Worm (Caenorhabditis elegans) whole organism, L4 larva: ENCODE data around the gene F28C1.3.

Source experiments
- F44E2.7 ChIP-seq: fragments of 200-800 bp; sonication (Bioruptor generic); IDR thresholded peaks from 2 replicates; pipeline ENCODE4 v2.1.2; 2022; ENCODE audit warnings: missing genetic modification characterization, missing compliant biosample characterization
- F49E8.2 ChIP-seq: sonication (generic microtip); optimal IDR thresholded peaks from 2 replicates; lab custom pipeline; 2016; ENCODE audit warnings: missing compliant biosample characterization, mild to moderate bottlenecking, missing genetic modification characterization, borderline replicate concordance
- T20F7.1 ChIP-seq: fragments of 200-800 bp; sonication (Bioruptor generic); optimal IDR thresholded peaks from 2 replicates; lab custom pipeline; 2018; ENCODE audit warnings: mild to moderate bottlenecking, missing genetic modification characterization, missing compliant biosample characterization
- Y48G9A.11 ChIP-seq: fragments of 200-800 bp; sonication (Bioruptor generic); IDR thresholded peaks from 2 replicates; pipeline ENCODE4 v1.3.6; 2022; ENCODE audit warnings: missing genetic modification reagents, missing genetic modification characterization, missing compliant biosample characterization
- Y5F2A.4 ChIP-seq: fragments of 200-800 bp; sonication (Bioruptor generic); optimal IDR thresholded peaks from 2 replicates; lab custom pipeline; 2018; ENCODE audit warnings: mild to moderate bottlenecking, missing genetic modification characterization, missing compliant biosample characterization
- Y75B8A.6 ChIP-seq: fragments of 200-800 bp; sonication (Bioruptor generic); IDR thresholded peaks from 2 replicates; pipeline ENCODE4 v1.3.6; 2022; ENCODE audit warnings: missing genetic modification reagents, missing genetic modification characterization, missing compliant biosample characterization
- ZK337.2 ChIP-seq: fragments of 200-800 bp; sonication (Bioruptor generic); IDR thresholded peaks from 2 replicates; pipeline ENCODE4 v1.3.6; 2022; ENCODE audit warnings: missing genetic modification reagents, missing genetic modification characterization, missing compliant biosample characterization
- ZK546.5 ChIP-seq, 2 experiments: sonication (generic microtip); optimal IDR thresholded peaks; 2 replicates each; lab custom pipeline; 2017; ENCODE audit warnings: missing biosample characterization in 2 of 2, missing genetic modification characterization in 2 of 2
- aha-1 ChIP-seq: fragments of 150-350 bp; peaks from one replicate; lab custom pipeline; 2014; ENCODE audit warnings: missing biosample characterization, missing genetic modification characterization
- arid-1 ChIP-seq: fragments of 200-800 bp; sonication (Bioruptor generic); conservative IDR thresholded peaks from 2 replicates; pipeline ENCODE4 v1.3.6; 2022; ENCODE audit warnings: missing genetic modification reagents, missing genetic modification characterization, missing compliant biosample characterization
- ceh-20 ChIP-seq: fragments of 200-800 bp; sonication (Bioruptor generic); IDR thresholded peaks from 2 replicates; pipeline ENCODE4 v1.3.6; 2022; ENCODE audit warnings: missing genetic modification reagents, missing genetic modification characterization, missing compliant biosample characterization
- ceh-32 ChIP-seq: sonication (generic microtip); optimal IDR thresholded peaks from 2 replicates; lab custom pipeline; 2016; ENCODE audit warnings: mild to moderate bottlenecking, missing genetic modification characterization, missing compliant biosample characterization; ENCODE audit not compliant: poor library complexity
- ceh-62 ChIP-seq: sonication (generic microtip); optimal IDR thresholded peaks from 2 replicates; lab custom pipeline; 2017; ENCODE audit warnings: missing biosample characterization, missing genetic modification characterization
- daf-12 ChIP-seq: fragments of 150-350 bp; optimal IDR thresholded peaks from 2 replicates; lab custom pipeline; 2014; ENCODE audit warnings: missing biosample characterization, missing genetic modification reagents, missing genetic modification characterization
- dmd-6 ChIP-seq: fragments of 200-800 bp; sonication (Bioruptor generic); IDR thresholded peaks from 2 replicates; pipeline ENCODE4 v1.3.6; 2022; ENCODE audit warnings: missing genetic modification reagents, missing genetic modification characterization, missing compliant biosample characterization
- dmd-8 ChIP-seq: fragments of 200-800 bp; sonication (Bioruptor generic); IDR thresholded peaks from 2 replicates; pipeline ENCODE4 v1.3.6; 2022; ENCODE audit warnings: missing genetic modification characterization, missing compliant biosample characterization
- duxl-1 ChIP-seq: sonication (generic microtip); optimal IDR thresholded peaks from 2 replicates; lab custom pipeline; 2016; ENCODE audit warnings: mild to moderate bottlenecking, missing genetic modification characterization, moderate library complexity, missing compliant biosample characterization; ENCODE audit not compliant: poor library complexity
- egl-43 ChIP-seq: fragments of 200-800 bp; sonication (Bioruptor generic); IDR thresholded peaks from 2 replicates; pipeline ENCODE4 v1.3.6; 2022; ENCODE audit warnings: missing genetic modification reagents, missing genetic modification characterization, missing compliant biosample characterization
- fkh-10 ChIP-seq: fragments of 150-350 bp; optimal IDR thresholded peaks from 2 replicates; lab custom pipeline; 2014; ENCODE audit warnings: missing biosample characterization, missing genetic modification reagents, missing genetic modification characterization
- hlh-11 ChIP-seq: fragments of 200-800 bp; sonication (Bioruptor generic); optimal IDR thresholded peaks from 2 replicates; lab custom pipeline; 2018; ENCODE audit warnings: mild to moderate bottlenecking, missing genetic modification characterization, missing compliant biosample characterization
- hlh-30 ChIP-seq: sonication (generic microtip); optimal IDR thresholded peaks from 2 replicates; lab custom pipeline; 2017; ENCODE audit warnings: antibody characterized with exemption, mild to moderate bottlenecking, missing genetic modification characterization, missing compliant biosample characterization; ENCODE audit not compliant: insufficient read depth
- jun-1 ChIP-seq: fragments of 150-350 bp; optimal IDR thresholded peaks from 2 replicates; lab custom pipeline; 2014; ENCODE audit warnings: missing biosample characterization, missing genetic modification reagents, missing genetic modification characterization
- lin-15B ChIP-seq: fragments of 150-350 bp; sonication (generic microtip); optimal IDR thresholded peaks from 3 replicates; lab custom pipeline; 2014; ENCODE audit warnings: missing biosample characterization, missing genetic modification characterization
- lin-29 ChIP-seq: fragments of 200-800 bp; sonication (Bioruptor generic); IDR thresholded peaks from 2 replicates; pipeline ENCODE4 v1.3.6; 2022; ENCODE audit warnings: missing genetic modification reagents, missing genetic modification characterization, missing compliant biosample characterization
- lir-3 ChIP-seq: sonication (generic microtip); optimal IDR thresholded peaks from 2 replicates; lab custom pipeline; 2016; ENCODE audit warnings: mild to moderate bottlenecking, missing genetic modification characterization, missing compliant biosample characterization
- madf-9 ChIP-seq: fragments of 200-800 bp; sonication (Bioruptor generic); conservative IDR thresholded peaks from 2 replicates; pipeline ENCODE4 v1.3.6; 2022; ENCODE audit warnings: missing genetic modification reagents, missing genetic modification characterization, missing compliant biosample characterization
- mdl-1 ChIP-seq, 2 experiments: fragments of 150-350 bp in 1 of 2; sonication (generic microtip) in 1 of 2; optimal IDR thresholded peaks; 2 replicates each; lab custom pipeline; 2014 to 2017; ENCODE audit warnings: missing biosample characterization in 2 of 2, missing genetic modification characterization in 2 of 2
- mdt-29 ChIP-seq: fragments of 200-800 bp; sonication (Bioruptor generic); IDR thresholded peaks from 2 replicates; pipeline ENCODE4 v1.3.6; 2022; ENCODE audit warnings: missing genetic modification reagents, missing genetic modification characterization, missing compliant biosample characterization
- mxl-2 ChIP-seq: fragments of 200-800 bp; sonication (Bioruptor generic); conservative IDR thresholded peaks from 2 replicates; pipeline ENCODE4 v1.3.6; 2022; ENCODE audit warnings: missing genetic modification reagents, missing genetic modification characterization, missing compliant biosample characterization
- nhr-10 ChIP-seq: fragments of 150-350 bp; optimal IDR thresholded peaks from 2 replicates; lab custom pipeline; 2014; ENCODE audit warnings: missing biosample characterization, missing genetic modification characterization
- nhr-11 ChIP-seq: fragments of 150-350 bp; optimal IDR thresholded peaks from 2 replicates; lab custom pipeline; 2014; ENCODE audit warnings: missing biosample characterization, missing genetic modification characterization
- nhr-111 ChIP-seq: fragments of 200-800 bp; sonication (Bioruptor generic); optimal IDR thresholded peaks from 2 replicates; lab custom pipeline; 2018; ENCODE audit warnings: mild to moderate bottlenecking, missing genetic modification characterization, missing compliant biosample characterization
- nhr-41 ChIP-seq: fragments of 200-800 bp; sonication (Bioruptor generic); IDR thresholded peaks from 2 replicates; pipeline ENCODE4 v1.3.6; 2022; ENCODE audit warnings: missing genetic modification reagents, missing genetic modification characterization, missing compliant biosample characterization
- nhr-77 ChIP-seq: fragments of 150-350 bp; optimal IDR thresholded peaks from 2 replicates; lab custom pipeline; 2014; ENCODE audit warnings: missing biosample characterization, missing genetic modification characterization
- pha-4 ChIP-seq, 2 experiments: fragments of 150-350 bp in 1 of 2; fragments of 200-800 bp in 1 of 2; sonication (Bioruptor generic) in 1 of 2; IDR thresholded peaks in 1 of 2; optimal IDR thresholded peaks in 1 of 2; 2 replicates each; pipeline versions ENCODE4 v1.3.6 to Lab custom; 2014 to 2022; ENCODE audit warnings: missing genetic modification characterization in 2 of 2, missing genetic modification reagents in 2 of 2, missing biosample characterization in 1 of 2, missing compliant biosample characterization in 1 of 2
- pqm-1 ChIP-seq: sonication (generic microtip); optimal IDR thresholded peaks from 2 replicates; lab custom pipeline; 2017; ENCODE audit warnings: missing biosample characterization, missing genetic modification characterization
- rbr-2 ChIP-seq: sonication (generic microtip); optimal IDR thresholded peaks from 2 replicates; lab custom pipeline; 2016; ENCODE audit warnings: missing genotype, missing genetic modification characterization, missing compliant biosample characterization
- sdz-12 ChIP-seq: fragments of 200-800 bp; sonication (Bioruptor generic); optimal IDR thresholded peaks from 2 replicates; lab custom pipeline; 2018; ENCODE audit warnings: mild to moderate bottlenecking, missing genetic modification characterization, missing compliant biosample characterization
- snpc-4 ChIP-seq: fragments of 150-350 bp; optimal IDR thresholded peaks from 2 replicates; lab custom pipeline; 2014; ENCODE audit warnings: missing biosample characterization, missing genetic modification characterization
- spr-3 ChIP-seq: fragments of 200-800 bp; sonication (Bioruptor generic); optimal IDR thresholded peaks from 2 replicates; lab custom pipeline; 2018; ENCODE audit warnings: mild to moderate bottlenecking, missing genetic modification characterization, missing compliant biosample characterization
- zag-1 ChIP-seq: fragments of 150-350 bp; optimal IDR thresholded peaks from 2 replicates; lab custom pipeline; 2014; ENCODE audit warnings: missing biosample characterization, missing genetic modification characterization
- zfp-2 ChIP-seq: sonication (generic microtip); optimal IDR thresholded peaks from 2 replicates; lab custom pipeline; 2016; ENCODE audit warnings: mild to moderate bottlenecking, missing genetic modification characterization, missing compliant biosample characterization
- zfp-3 ChIP-seq: fragments of 200-800 bp; sonication (Bioruptor generic); conservative IDR thresholded peaks from 2 replicates; pipeline ENCODE4 v1.3.6; 2022; ENCODE audit warnings: missing genetic modification reagents, missing genetic modification characterization, missing compliant biosample characterization
- zip-11 ChIP-seq: fragments of 200-800 bp; sonication (Bioruptor generic); IDR thresholded peaks from 2 replicates; pipeline ENCODE4 v1.3.6; 2022; ENCODE audit warnings: missing genetic modification characterization, missing compliant biosample characterization
- zip-2 ChIP-seq: fragments of 150-350 bp; optimal IDR thresholded peaks from 2 replicates; lab custom pipeline; 2014; ENCODE audit warnings: missing biosample characterization, missing genetic modification characterization
- ztf-11 ChIP-seq: fragments of 150-350 bp; optimal IDR thresholded peaks from 2 replicates; lab custom pipeline; 2014; ENCODE audit warnings: missing biosample characterization, missing genetic modification characterization
- ztf-7 ChIP-seq: fragments of 150-350 bp; optimal IDR thresholded peaks from 2 replicates; lab custom pipeline; 2014; ENCODE audit warnings: missing biosample characterization, missing genetic modification characterization

F28C1.3 gene

DNA sequence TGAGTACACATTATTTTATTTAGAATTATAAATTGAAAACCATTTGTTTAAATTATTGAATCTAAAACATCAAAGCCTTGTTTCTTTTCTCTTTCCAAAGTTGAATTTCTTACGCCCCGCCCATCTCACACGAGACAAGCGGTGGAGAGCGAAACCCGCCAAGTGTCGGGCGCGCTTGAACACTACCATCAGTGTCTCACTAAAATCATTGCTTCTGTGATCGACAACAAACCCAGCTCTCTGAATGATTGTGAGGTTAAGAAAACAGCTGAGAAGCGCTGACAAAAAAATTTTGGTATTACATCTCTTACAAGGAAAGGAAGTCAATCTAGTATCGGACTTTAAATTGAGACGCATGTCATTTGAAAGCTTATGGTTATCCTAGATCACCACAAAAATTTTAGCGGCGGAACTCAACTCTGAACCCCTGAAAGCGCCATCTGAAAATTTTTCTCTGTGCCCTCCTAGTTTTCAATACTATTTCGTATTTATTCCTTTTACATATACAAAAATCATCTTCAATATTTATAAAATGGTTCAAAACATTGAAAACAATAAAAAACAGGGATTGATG, 22.7 kb downstream of the F28C1.3 start (continued):
- peak; percentile 44 for TF ChIP-seq T20F7.1
- TF ChIP-seq lir-3 (tag; lab: Kevin White, UChicago): no peak
- peak; percentile 76 for TF ChIP-seq arid-1 (GFP tag; lab: Robert Waterston, UW)
- TF ChIP-seq zip-2: peak; percentile 16
- peak; percentile 60 for TF ChIP-seq rbr-2 (tag; lab: Kevin White, UChicago)
- peak; percentile 92 for TF ChIP-seq hlh-11 (tag; lab: Kevin White, UChicago)
- 0 out of 2 replicates have a peak, but pooled peaks have one; percentile 30 for TF ChIP-seq zfp-3
- peak; percentile 92 for TF ChIP-seq Y48G9A.11 (GFP tag; lab: Robert Waterston, UW)
- no peak for TF ChIP-seq fkh-10 (GFP tag; lab: Kevin White, UChicago)
- TF ChIP-seq pqm-1: peak; percentile 39
- peak; percentile 5 for TF ChIP-seq spr-3
- no peak for TF ChIP-seq daf-12 (tag; lab: Kevin White, UChicago)
- no peak for TF ChIP-seq zfp-2 (tag; lab: Kevin White, UChicago)
- peak; percentile 24 for TF ChIP-seq nhr-77 (tag; lab: Kevin White, UChicago)
- no peak for TF ChIP-seq jun-1 (tag; lab: Kevin White, UChicago)
- TF ChIP-seq mxl-2 (GFP tag; lab: Robert Waterston, UW): no peak
- TF ChIP-seq nhr-11 (tag; lab: Kevin White, UChicago): no peak
- TF ChIP-seq nhr-41: peak; percentile 72; the same call in 1 of the 2 replicates
- peak; percentile 92 for TF ChIP-seq F49E8.2 (tag; lab: Kevin White, UChicago)
- TF ChIP-seq dmd-6: peak; percentile 68

DNA sequence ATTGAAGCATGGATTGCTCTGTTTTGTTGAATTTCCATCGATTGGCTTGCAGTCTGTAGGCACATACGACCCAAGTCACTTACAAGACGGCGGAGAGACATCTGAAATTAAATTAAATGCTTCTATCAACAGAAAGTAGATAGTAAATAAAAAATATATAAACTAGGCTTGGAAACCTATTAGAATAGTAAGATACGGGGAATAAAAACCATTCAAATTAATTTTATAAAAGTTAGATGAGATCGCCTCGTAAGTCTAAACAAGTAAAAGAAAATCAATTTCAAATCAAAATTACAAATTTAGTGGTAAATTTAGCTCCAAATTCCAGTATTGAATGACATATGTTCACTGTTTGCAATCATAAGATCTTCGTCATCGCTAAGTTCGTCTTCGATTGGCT, 26.1 kb downstream of the F28C1.3 start, which contains the start of gene mrps-11:
TSS of gene mrps-11 (minus strand) at position 101 of the 400 bp plus-strand sequence.
- no peak for TF ChIP-seq duxl-1 (tag; lab: Kevin White, UChicago)
- TF ChIP-seq lin-15B (tag; lab: Kevin White, UChicago): no peak
- TF ChIP-seq mdt-29 (GFP tag; lab: Robert Waterston, UW): no peak
- TF ChIP-seq ZK337.2 (GFP tag; lab: Robert Waterston, UW): no peak
- TF ChIP-seq nhr-10 (tag; lab: Kevin White, UChicago): no peak
- no peak for TF ChIP-seq egl-43 (GFP tag; lab: Robert Waterston, UW)
- no peak for TF ChIP-seq zfp-2 (tag; lab: Kevin White, UChicago)
- TF ChIP-seq sdz-12 (GFP tag; lab: Kevin White, UChicago): no peak
- no peak for TF ChIP-seq jun-1 (tag; lab: Kevin White, UChicago)
- no peak for TF ChIP-seq ZK546.5 (tag; optimal IDR thresholded peaks at IDR 0.05; lab: Kevin White, UChicago)
- TF ChIP-seq snpc-4: no peak
- TF ChIP-seq dmd-8 (GFP tag; lab: Robert Waterston, UW): no peak
- TF ChIP-seq zag-1 (tag; lab: Kevin White, UChicago): no peak
- TF ChIP-seq nhr-77 (tag; lab: Kevin White, UChicago): no peak
- no peak for TF ChIP-seq mdl-1 (tag; optimal IDR thresholded peaks at IDR 0.05; lab: Kevin White, UChicago)
- TF ChIP-seq Y48G9A.11 (GFP tag; lab: Robert Waterston, UW): no peak
- TF ChIP-seq madf-9 (GFP tag; lab: Robert Waterston, UW): no peak
- no peak for TF ChIP-seq hlh-30
- TF ChIP-seq aha-1: no peak
- TF ChIP-seq, all 104 proteins: peak for 0

- TF ChIP-seq nhr-111 (no peak), lin-29 (GFP tag; lab: Robert Waterston, UW) (no peak), zip-11 (GFP tag; lab: Robert Waterston, UW) (no peak), ceh-32 (tag; lab: Kevin White, UChicago) (no peak), F44E2.7 (GFP tag; lab: Robert Waterston, UW) (no peak), ceh-62 (tag; lab: Kevin White, UChicago) (no peak), Y75B8A.6 (GFP tag; lab: Robert Waterston, UW) (no peak), daf-12 (tag; lab: Kevin White, UChicago) (no peak), ztf-7 (peak; percentile 67), lir-3 (tag; lab: Kevin White, UChicago) (no peak), Y5F2A.4 (GFP tag; lab: Kevin White, UChicago) (no peak), pha-4 (GFP tag; IDR thresholded peaks at IDR 0.05; lab: Robert Waterston, UW) (no peak), pha-4 (tag; optimal IDR thresholded peaks at IDR 0.05; lab: Kevin White, UChicago) (no peak), ceh-20 (no peak), mdl-1 (tag; optimal IDR thresholded peaks at IDR 0.05; lab: Kevin White, UChicago) (no peak), ztf-11 (no peak), zfp-2 (tag; lab: Kevin White, UChicago) (no peak), fkh-10 (GFP tag; lab: Kevin White, UChicago) (peak; percentile 1), nhr-77 (tag; lab: Kevin White, UChicago) (peak; percentile 20)
These were observed 29.3 kb downstream of the F28C1.3 start, which contains the start of the genes W04D2.4 and rbm-25 for ce11 chrV:12497725-12498263. TSS of gene W04D2.4 (minus strand) at chrV:12497755. TSS of gene rbm-25 (plus strand) at chrV:12498213.
